Fruit fly (Drosophila melanogaster): Measurements from ENCODE around the gene Cpr65Ay.

Gene Cpr65Ay

DNA sequence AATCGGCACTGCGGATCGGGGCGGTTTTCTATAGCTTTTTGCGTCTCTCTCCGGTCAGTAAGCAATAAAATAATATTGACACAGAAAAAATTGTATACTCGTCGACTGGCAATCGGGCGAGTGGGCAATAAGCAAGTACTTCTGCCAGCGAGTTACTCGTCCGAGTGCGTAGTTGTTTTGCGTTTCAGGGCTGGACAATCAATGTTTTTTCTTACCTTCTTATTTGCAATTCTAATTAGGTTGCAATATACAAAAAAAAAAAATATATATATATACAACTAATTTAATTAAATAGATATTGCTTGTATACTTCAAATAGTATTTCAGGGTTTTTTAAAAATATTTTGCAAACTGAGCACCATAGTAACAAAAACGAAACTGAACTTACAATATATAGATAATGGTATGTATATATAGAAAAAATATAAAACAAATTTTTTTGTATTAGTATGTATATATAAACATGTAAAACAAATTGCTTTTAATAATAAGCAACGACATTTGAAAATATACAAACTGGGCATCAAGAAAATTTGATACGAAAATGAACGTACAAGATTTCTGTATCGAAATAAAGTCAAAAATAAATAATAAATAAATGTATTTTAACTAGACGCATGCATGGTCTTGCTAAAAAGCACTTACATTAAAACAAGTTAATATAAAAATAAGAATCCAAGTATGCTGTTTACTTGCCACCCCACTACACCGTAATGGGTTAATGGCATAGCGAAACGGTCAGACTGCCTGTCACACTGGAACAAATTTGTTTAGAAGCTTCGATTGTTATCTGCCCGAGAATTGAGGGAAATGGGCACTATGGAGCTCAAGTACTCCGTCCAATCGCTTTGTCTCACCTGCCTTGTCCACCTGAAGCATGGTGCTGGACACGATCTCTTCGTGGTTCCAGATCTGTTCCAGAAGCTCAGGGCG lies 30.8 kb upstream of the Cpr65Ay start, which contains the start of the genes D19A and CG7386 (continued):
- peak; percentile 32 for TF ChIP-seq pzg (GFP tag; optimal IDR thresholded peaks at IDR 0.05)
- peak; percentile 59 for TF ChIP-seq CG1603 (tag; optimal IDR thresholded peaks at IDR 0.05)
- peak; percentile 41 for TF ChIP-seq CG1233 (GFP tag; optimal IDR thresholded peaks at IDR 0.05)
- no peak for TF ChIP-seq cad (GFP tag; optimal IDR thresholded peaks at IDR 0.05)
- TF ChIP-seq Side (GFP tag; optimal IDR thresholded peaks at IDR 0.05): peak; percentile 48
- no peak for TF ChIP-seq CG30431 (GFP tag; optimal IDR thresholded peaks at IDR 0.05)
- peak; percentile 40 for TF ChIP-seq CG11247 (GFP tag; IDR thresholded peaks at IDR 0.05)
- no peak for TF ChIP-seq Opbp (GFP tag; IDR thresholded peaks at IDR 0.05; ENCODE audit: partially characterized antibody)
- peak; percentile 27 for TF ChIP-seq CG10431 (GFP tag; optimal IDR thresholded peaks at IDR 0.05)
- TF ChIP-seq sc (optimal IDR thresholded peaks at IDR 0.05): no peak
- TF ChIP-seq sc (GFP tag; optimal IDR thresholded peaks at IDR 0.05): no peak
- peak; percentile 30 to 41 for TF ChIP-seq Pdp1 (GFP tag; optimal IDR thresholded peaks at IDR 0.05)
- peak; percentile 38 for TF ChIP-seq pho (GFP tag; optimal IDR thresholded peaks at IDR 0.05)
- TF ChIP-seq CG2889 (GFP tag; IDR thresholded peaks at IDR 0.05): 0 out of 3 replicates have a peak, but pooled peaks have one; percentile 57
- TF ChIP-seq jigr1 (GFP tag; IDR thresholded peaks at IDR 0.05): no peak
- TF ChIP-seq CG17186 (GFP tag; optimal IDR thresholded peaks at IDR 0.05): no peak
- TF ChIP-seq tup (GFP tag; optimal IDR thresholded peaks at IDR 0.05): peak; percentile 5
- no peak for TF ChIP-seq peb (GFP tag; IDR thresholded peaks at IDR 0.05)
- peak; percentile 56 for TF ChIP-seq CG7786 (GFP tag; optimal IDR thresholded peaks at IDR 0.05)
- no peak for TF ChIP-seq nau (GFP tag; optimal IDR thresholded peaks at IDR 0.05)
- peak; percentile 47 for TF ChIP-seq CG14710 (tag; optimal IDR thresholded peaks at IDR 0.05)
- TF ChIP-seq hkb (optimal IDR thresholded peaks at IDR 0.05): no peak
- TF ChIP-seq hkb (GFP tag; IDR thresholded peaks at IDR 0.05): peak; percentile 37; the same call in 1 of the 2 replicates
- peak; percentile 75; the same call in 2 of the 3 replicates for TF ChIP-seq CG17361 (GFP tag; IDR thresholded peaks at IDR 0.05)
- TF ChIP-seq CG17568 (GFP tag; optimal IDR thresholded peaks at IDR 0.05): no peak
- TF ChIP-seq hb (GFP tag; IDR thresholded peaks at IDR 0.05; ENCODE audit: partially characterized antibody): no peak
- 0 out of 3 replicates have a peak, but pooled peaks have one; percentile 25 for TF ChIP-seq gce (GFP tag; IDR thresholded peaks at IDR 0.05)
- no peak for TF ChIP-seq pros (GFP tag; optimal IDR thresholded peaks at IDR 0.05)
- 0 out of 3 replicates have a peak, but pooled peaks have one; percentile 17 for TF ChIP-seq CG2199 (GFP tag; IDR thresholded peaks at IDR 0.05)
- peak; percentile 28 for TF ChIP-seq CG17385 (GFP tag; optimal IDR thresholded peaks at IDR 0.05)
- peak; percentile 57 for TF ChIP-seq CG31441 (GFP tag; IDR thresholded peaks at IDR 0.05)
- no peak for TF ChIP-seq dati (GFP tag; IDR thresholded peaks at IDR 0.05)
- no peak for TF ChIP-seq trh (GFP tag; optimal IDR thresholded peaks at IDR 0.05)
- TF ChIP-seq ab (GFP tag; optimal IDR thresholded peaks at IDR 0.05): peak; percentile 52
- 0 out of 3 replicates have a peak, but pooled peaks have one; percentile 25 for TF ChIP-seq Doc3 (GFP tag; IDR thresholded peaks at IDR 0.05; ENCODE audit: partially characterized antibody)
- peak; percentile 4 for TF ChIP-seq CG18764 (GFP tag; optimal IDR thresholded peaks at IDR 0.05)
- TF ChIP-seq ato (GFP tag; IDR thresholded peaks at IDR 0.05; ENCODE audit: partially characterized antibody): no peak
- peak; percentile 70 for TF ChIP-seq sob (GFP tag; IDR thresholded peaks at IDR 0.05)
- TF ChIP-seq Mrtf (GFP tag; IDR thresholded peaks at IDR 0.05): peak; percentile 68; the same call in 2 of the 3 replicates
- TF ChIP-seq CG8089 (GFP tag; optimal IDR thresholded peaks at IDR 0.05): peak; percentile 18
- TF ChIP-seq HHEX (GFP tag; optimal IDR thresholded peaks at IDR 0.05): peak; percentile 4
- no peak for TF ChIP-seq psq (GFP tag; optimal IDR thresholded peaks at IDR 0.05)
- peak; percentile 70 for TF ChIP-seq CG2712 (tag; optimal IDR thresholded peaks at IDR 0.05)
- TF ChIP-seq ATbp (GFP tag; optimal IDR thresholded peaks at IDR 0.05): no peak
- peak; percentile 7 for TF ChIP-seq CG4617 (GFP tag; optimal IDR thresholded peaks at IDR 0.05; ENCODE audit: borderline replicate concordance)
- TF ChIP-seq Camta (GFP tag; optimal IDR thresholded peaks at IDR 0.05): no peak
- TF ChIP-seq Chrac-16 (GFP tag; optimal IDR thresholded peaks at IDR 0.05): peak; percentile 5
- TF ChIP-seq az2 (GFP tag; optimal IDR thresholded peaks at IDR 0.05): peak; percentile 40
- no peak for TF ChIP-seq CG3995 (GFP tag; optimal IDR thresholded peaks at IDR 0.05)
